Fruit fly (Drosophila melanogaster): ENCODE measurements around the gene Alp1.
A peak's percentile ranks its signal among the peaks of the same experiment; 100 is the strongest.

The Alp1 gene

dm6 chr3L:21462860-21463259 is 18.2 kb upstream of the Alp1 start (continued):
- no peak for TF ChIP-seq repo (GFP tag; optimal IDR thresholded peaks at IDR 0.05)
- no peak for TF ChIP-seq nerfin-2 (GFP tag; IDR thresholded peaks at IDR 0.05; ENCODE audit: partially characterized antibody)
- peak; percentile 73 for TF ChIP-seq CG17361 (GFP tag; IDR thresholded peaks at IDR 0.05)
- no peak for TF ChIP-seq HLH3B (GFP tag; IDR thresholded peaks at IDR 0.05)
- TF ChIP-seq CG17829 (tag; optimal IDR thresholded peaks at IDR 0.05): peak; percentile 45
- TF ChIP-seq tio (GFP tag; optimal IDR thresholded peaks at IDR 0.05): peak; percentile 23
- TF ChIP-seq CG32772 (GFP tag; IDR thresholded peaks at IDR 0.05): no peak
- TF ChIP-seq zen2 (GFP tag; IDR thresholded peaks at IDR 0.05; ENCODE audit: partially characterized antibody): no peak
- TF ChIP-seq bsh (GFP tag; optimal IDR thresholded peaks at IDR 0.05): peak in 1 of 2 experiments; percentile 33
- no peak for TF ChIP-seq ewg (GFP tag; optimal IDR thresholded peaks at IDR 0.05)
- peak; percentile 49 for TF ChIP-seq CG15696 (tag; optimal IDR thresholded peaks at IDR 0.05)
- peak; percentile 15; the same call in 1 of the 2 replicates for TF ChIP-seq CG6689 (GFP tag; IDR thresholded peaks at IDR 0.05)
- no peak for TF ChIP-seq CG15479 (GFP tag; optimal IDR thresholded peaks at IDR 0.05)
- TF ChIP-seq sd (tag; optimal IDR thresholded peaks at IDR 0.05): no peak
- peak; percentile 10 for TF ChIP-seq CG33557 (GFP tag; optimal IDR thresholded peaks at IDR 0.05)
- no peak for TF ChIP-seq Doc2 (GFP tag; IDR thresholded peaks at IDR 0.05)
- TF ChIP-seq pzg (GFP tag; optimal IDR thresholded peaks at IDR 0.05): no peak
- TF ChIP-seq usp (GFP tag; optimal IDR thresholded peaks at IDR 0.05): no peak
- no peak for TF ChIP-seq CG9437 (GFP tag; optimal IDR thresholded peaks at IDR 0.05)
- TF ChIP-seq HHEX (GFP tag; optimal IDR thresholded peaks at IDR 0.05): no peak
- TF ChIP-seq tin (GFP tag; optimal IDR thresholded peaks at IDR 0.05): no peak
- no peak for TF ChIP-seq sim (GFP tag; IDR thresholded peaks at IDR 0.05)
- TF ChIP-seq Taf1 (GFP tag; IDR thresholded peaks at IDR 0.05): no peak
- peak; percentile 10 for TF ChIP-seq CG8924 (tag; optimal IDR thresholded peaks at IDR 0.05)
- TF ChIP-seq CG9876 (GFP tag; optimal IDR thresholded peaks at IDR 0.05): no peak
- TF ChIP-seq trem (tag; optimal IDR thresholded peaks at IDR 0.05): peak; percentile 10
- TF ChIP-seq Opbp (GFP tag; IDR thresholded peaks at IDR 0.05; ENCODE audit: partially characterized antibody): no peak
- TF ChIP-seq CoRest (tag; optimal IDR thresholded peaks at IDR 0.05): peak; percentile 22
- TF ChIP-seq chm (GFP tag; IDR thresholded peaks at IDR 0.05): no peak
- no peak for TF ChIP-seq hkb (optimal IDR thresholded peaks at IDR 0.05)
- no peak for TF ChIP-seq hkb (GFP tag; IDR thresholded peaks at IDR 0.05)
- TF ChIP-seq CG14710 (tag; optimal IDR thresholded peaks at IDR 0.05): peak; percentile 59
- no peak for TF ChIP-seq CG9932 (GFP tag; IDR thresholded peaks at IDR 0.05)
- no peak for TF ChIP-seq exex (tag; optimal IDR thresholded peaks at IDR 0.05)
- TF ChIP-seq CG12299 (tag; optimal IDR thresholded peaks at IDR 0.05): no peak
- TF ChIP-seq CG6254 (GFP tag; optimal IDR thresholded peaks at IDR 0.05): peak; percentile 6
- no peak for TF ChIP-seq Lhr (GFP tag; optimal IDR thresholded peaks at IDR 0.05)
- peak; percentile 24 for TF ChIP-seq CG2678 (tag; optimal IDR thresholded peaks at IDR 0.05)
- TF ChIP-seq zf30C (GFP tag; optimal IDR thresholded peaks at IDR 0.05): peak; percentile 48
- peak; percentile 46 for TF ChIP-seq CG11504 (tag; optimal IDR thresholded peaks at IDR 0.05)
- peak; percentile 59 for TF ChIP-seq CG10979 (tag; optimal IDR thresholded peaks at IDR 0.05)
- peak; percentile 15 for TF ChIP-seq zen (tag; optimal IDR thresholded peaks at IDR 0.05)
- no peak for TF ChIP-seq kni (GFP tag; optimal IDR thresholded peaks at IDR 0.05)
- TF ChIP-seq CG13123 (GFP tag; optimal IDR thresholded peaks at IDR 0.05): no peak
- TF ChIP-seq BEAF-32 (GFP tag; optimal IDR thresholded peaks at IDR 0.05): no peak
- TF ChIP-seq sqz (GFP tag; optimal IDR thresholded peaks at IDR 0.05): no peak
- no peak for TF ChIP-seq Mrtf (GFP tag; IDR thresholded peaks at IDR 0.05)
- TF ChIP-seq CG16863 (GFP tag; optimal IDR thresholded peaks at IDR 0.05): no peak
- TF ChIP-seq CG1233 (GFP tag; optimal IDR thresholded peaks at IDR 0.05): peak; percentile 2
- TF ChIP-seq D19A (tag; optimal IDR thresholded peaks at IDR 0.05): peak; percentile 14
- no peak for TF ChIP-seq mld (GFP tag; IDR thresholded peaks at IDR 0.05; ENCODE audit: partially characterized antibody)

All from whole organism, embryonic.